Worm (Caenorhabditis elegans) whole organism, mixed stage, embryonic: ENCODE results near the gene nfu-1.

Experiments used
- ceh-39 ChIP-seq: fragments of 150-350 bp; optimal IDR thresholded peaks from 2 replicates; lab custom pipeline; 2014; ENCODE audit warnings: missing biosample characterization, missing genetic modification characterization
- elt-1 ChIP-seq: sonication (generic microtip); optimal IDR thresholded peaks from 2 replicates; lab custom pipeline; 2017; ENCODE audit warnings: missing genetic modification characterization, mild to moderate bottlenecking, missing compliant biosample characterization, antibody characterized with exemption, moderate library complexity, borderline replicate concordance; ENCODE audit not compliant: insufficient read depth
- elt-3 ChIP-seq: fragments of 150-350 bp; optimal IDR thresholded peaks from 2 replicates; lab custom pipeline; 2014; ENCODE audit warnings: missing biosample characterization, missing genetic modification characterization
- flh-1 ChIP-seq: fragments of 200-800 bp; sonication (Bioruptor generic); optimal IDR thresholded peaks from 2 replicates; lab custom pipeline; 2018; ENCODE audit warnings: mild to moderate bottlenecking, missing genetic modification characterization, moderate library complexity, missing compliant biosample characterization
- mep-1 ChIP-seq: fragments of 150-350 bp; optimal IDR thresholded peaks from 2 replicates; lab custom pipeline; 2017; ENCODE audit warnings: missing biosample characterization, missing genetic modification reagents, missing genetic modification characterization, inconsistent platforms
- nhr-237 ChIP-seq: fragments of 150-350 bp; optimal IDR thresholded peaks from 2 replicates; lab custom pipeline; 2014; ENCODE audit warnings: missing biosample characterization, missing genetic modification characterization
- nhr-28 ChIP-seq: fragments of 150-350 bp; optimal IDR thresholded peaks from 2 replicates; lab custom pipeline; 2014; ENCODE audit warnings: missing biosample characterization, missing genetic modification characterization
- pha-4 ChIP-seq: fragments of 150-350 bp; optimal IDR thresholded peaks from 2 replicates; lab custom pipeline; 2018; ENCODE audit warnings: missing biosample characterization, missing genetic modification reagents, missing genetic modification characterization
- snpc-4 ChIP-seq: fragments of 150-350 bp; optimal IDR thresholded peaks from 2 replicates; lab custom pipeline; 2014; ENCODE audit warnings: missing biosample characterization, missing genetic modification characterization
- sptf-1 ChIP-seq: sonication (generic microtip); optimal IDR thresholded peaks from 2 replicates; lab custom pipeline; 2017; ENCODE audit warnings: mild to moderate bottlenecking, missing genetic modification characterization, moderate library complexity, missing compliant biosample characterization
- unc-120 ChIP-seq: sonication (generic microtip); optimal IDR thresholded peaks from 2 replicates; lab custom pipeline; 2017; ENCODE audit warnings: missing genetic modification characterization, missing compliant biosample characterization; ENCODE audit not compliant: poor library complexity, severe bottlenecking
- unc-39 ChIP-seq: fragments of 150-350 bp; optimal IDR thresholded peaks from 2 replicates; lab custom pipeline; 2014; ENCODE audit warnings: missing biosample characterization, missing genetic modification characterization
- ztf-11 ChIP-seq: fragments of 150-350 bp; optimal IDR thresholded peaks from 2 replicates; lab custom pipeline; 2014; ENCODE audit warnings: missing biosample characterization, missing genetic modification characterization

DNA sequence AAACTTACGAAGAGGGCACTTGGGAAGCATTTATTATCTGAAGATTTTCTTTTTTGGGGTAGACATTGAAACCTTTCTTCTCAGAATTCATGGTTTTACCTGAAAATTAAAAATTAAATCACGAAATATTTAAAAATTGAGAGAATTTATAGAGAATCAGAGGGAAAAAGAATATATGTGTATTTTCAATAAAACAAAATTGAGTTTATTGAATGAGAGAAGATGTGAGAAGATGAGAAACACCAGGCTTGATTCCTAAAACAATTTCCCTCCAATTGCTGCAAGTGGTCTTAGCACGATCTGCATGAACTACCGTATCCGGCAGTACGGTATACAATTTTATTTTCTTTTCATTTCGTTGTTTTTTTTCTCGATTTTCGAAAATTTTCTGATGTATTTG, 30.1 kb upstream of the nfu-1 start, which contains the start of gene R11A8.1:
- no peak for TF ChIP-seq pha-4 (tag; lab: Kevin White, UChicago)
- no peak for TF ChIP-seq elt-3 (tag; lab: Kevin White, UChicago)
- TF ChIP-seq unc-120: no peak
- no peak for TF ChIP-seq nhr-237 (tag; lab: Kevin White, UChicago)
- TF ChIP-seq ztf-11 (tag; lab: Kevin White, UChicago): no peak
- no peak for TF ChIP-seq unc-39 (tag; lab: Kevin White, UChicago)
- TF ChIP-seq ceh-39 (tag; lab: Kevin White, UChicago): no peak
- TF ChIP-seq mep-1 (tag; lab: Kevin White, UChicago): no peak
- no peak for TF ChIP-seq flh-1
- TF ChIP-seq nhr-28 (tag; lab: Kevin White, UChicago): no peak
- no peak for TF ChIP-seq elt-1 (tag; lab: Kevin White, UChicago)
- TF ChIP-seq sptf-1 (tag; lab: Kevin White, UChicago): no peak
- TF ChIP-seq snpc-4 (tag; lab: Kevin White, UChicago): no peak
